Worm (Caenorhabditis elegans) whole organism, L3 larva: Measurements from ENCODE around the gene T22B7.7.

Experiments
- elt-2 ChIP-seq: sonication (generic microtip); optimal IDR thresholded peaks from 2 replicates; lab custom pipeline; 2016; ENCODE audit warnings: missing genetic modification reagents, mild to moderate bottlenecking, missing genetic modification characterization, missing compliant biosample characterization
- elt-3 ChIP-seq, 3 experiments: fragments of 150-350 bp in 1 of 3; sonication (generic microtip) in 2 of 3; optimal IDR thresholded peaks; 2 replicates in 2 of 3; 4 replicates in 1 of 3; lab custom pipeline; 2014 to 2017; ENCODE audit warnings: missing biosample characterization in 3 of 3, missing genetic modification characterization in 3 of 3
- lin-15B ChIP-seq: fragments of 150-350 bp; optimal IDR thresholded peaks from 2 replicates; lab custom pipeline; 2014; ENCODE audit warnings: missing biosample characterization, missing genetic modification characterization
- lin-39 ChIP-seq: fragments of 150-350 bp; optimal IDR thresholded peaks from 2 replicates; lab custom pipeline; 2018; ENCODE audit warnings: missing biosample characterization, missing genetic modification reagents, missing genetic modification characterization

DNA sequence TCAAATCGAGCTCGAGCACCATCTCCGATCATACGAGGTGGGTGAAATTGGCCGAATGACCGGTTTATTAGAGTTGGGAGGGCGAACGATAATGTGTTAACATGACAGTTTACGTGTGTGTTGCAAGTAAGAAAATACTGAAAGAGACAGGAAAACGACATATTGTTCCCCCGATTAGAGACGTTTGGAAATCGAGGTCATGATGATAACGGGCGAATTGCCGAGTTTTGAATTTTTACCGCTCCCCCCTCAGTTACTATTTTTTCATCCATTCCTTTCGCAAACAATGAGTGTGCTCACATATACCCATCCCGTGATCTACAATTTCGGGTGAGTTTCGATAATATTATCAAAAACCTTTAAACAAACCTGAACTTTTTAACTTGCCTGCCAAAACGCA is 15.9 kb upstream of the T22B7.7 start:
- TF ChIP-seq elt-2 (tag; lab: Kevin White, UChicago) (peak; percentile 82), lin-39 (tag; lab: Kevin White, UChicago) (no peak), lin-15B (tag; lab: Kevin White, UChicago) (no peak), elt-3 (tag; optimal IDR thresholded peaks at IDR 0.05; lab: Kevin White, UChicago) (no peak)
